Worm (Caenorhabditis elegans): ENCODE data around the gene apc-10.
"Not testable (repeated sequence)": the region's sequence is repeated elsewhere in the genome, so short reads cannot be mapped to it uniquely, and the experiment has no call there.

ce11 chrV:10449302-10449701 lies 23.1 kb upstream of the apc-10 start:
- not testable (repeated sequence) for TF ChIP-seq ceh-19 (GFP tag; optimal IDR thresholded peaks at IDR 0.05); ahr-1 (tag; optimal IDR thresholded peaks at IDR 0.05); mec-3 (tag; optimal IDR thresholded peaks at IDR 0.05; ENCODE audit: borderline replicate concordance)
